Fruit fly (Drosophila melanogaster) whole organism, embryonic: ENCODE results near the gene CG18265.
A peak's percentile ranks its signal among the peaks of the same experiment; 100 is the strongest.

Experiments
- Atf3 ChIP-seq: fragments of 200-800 bp; sonication (Bioruptor generic); optimal IDR thresholded peaks from 3 replicates; lab custom pipeline; 2016; ENCODE audit warnings: missing biosample characterization, missing genetic modification characterization
- BtbVII ChIP-seq: fragments of 200-800 bp; sonication (Bioruptor generic); optimal IDR thresholded peaks from 3 replicates; lab custom pipeline; 2017; ENCODE audit warnings: missing biosample characterization, mild to moderate bottlenecking, missing genetic modification characterization
- CG10267 ChIP-seq: fragments of 200-800 bp; sonication (Bioruptor generic); optimal IDR thresholded peaks from 2 replicates; lab custom pipeline; 2018; ENCODE audit warnings: missing biosample characterization, mild to moderate bottlenecking, missing genetic modification characterization, moderate library complexity
- CG11093 ChIP-seq: fragments of 200-800 bp; sonication (Bioruptor generic); IDR thresholded peaks from 3 replicates; pipeline ENCODE4 v1.3.6; 2022; ENCODE audit warnings: missing biosample characterization, missing genetic modification characterization
- CG11560 ChIP-seq: fragments of 200-800 bp; sonication (Bioruptor generic); IDR thresholded peaks from 3 replicates; pipeline ENCODE4 v1.3.6; 2022; ENCODE audit warnings: missing biosample characterization, missing genetic modification characterization
- CG12071 ChIP-seq: fragments of 200-800 bp; sonication (Bioruptor generic); optimal IDR thresholded peaks from 3 replicates; lab custom pipeline; 2018; ENCODE audit warnings: missing biosample characterization, mild to moderate bottlenecking, missing genetic modification characterization
- CG13123 ChIP-seq: fragments of 200-800 bp; sonication (Bioruptor generic); optimal IDR thresholded peaks from 2 replicates; lab custom pipeline; 2016; ENCODE audit warnings: missing biosample characterization, missing genetic modification characterization
- CG14667 ChIP-seq: fragments of 200-800 bp; sonication (Bioruptor generic); IDR thresholded peaks from 2 replicates; pipeline ENCODE4 v1.3.6; 2022; ENCODE audit warnings: missing biosample characterization, missing genetic modification characterization
- CG15011 ChIP-seq: fragments of 200-800 bp; sonication (Bioruptor generic); optimal IDR thresholded peaks from 3 replicates; lab custom pipeline; 2018; ENCODE audit warnings: missing biosample characterization, mild to moderate bottlenecking, missing genetic modification characterization
- CG15696 ChIP-seq: fragments of 200-800 bp; sonication (Bioruptor generic); optimal IDR thresholded peaks from 2 replicates; lab custom pipeline; 2019; ENCODE audit warnings: missing biosample characterization, mild to moderate bottlenecking, missing genetic modification characterization, moderate library complexity
- CG1647 ChIP-seq: fragments of 200-800 bp; sonication (Bioruptor generic); optimal IDR thresholded peaks from 3 replicates; lab custom pipeline; 2016; ENCODE audit warnings: missing biosample characterization, missing genetic modification characterization
- CG17802 ChIP-seq: fragments of 200-800 bp; sonication (Bioruptor generic); optimal IDR thresholded peaks from 2 replicates; lab custom pipeline; 2018; ENCODE audit warnings: missing biosample characterization, mild to moderate bottlenecking, missing genetic modification characterization, moderate library complexity
- CG17912 ChIP-seq: fragments of 200-800 bp; sonication (Bioruptor generic); optimal IDR thresholded peaks from 2 replicates; lab custom pipeline; 2018; ENCODE audit warnings: missing biosample characterization, mild to moderate bottlenecking, missing genetic modification characterization
- CG1792 ChIP-seq: fragments of 200-800 bp; sonication (Bioruptor generic); optimal IDR thresholded peaks from 2 replicates; lab custom pipeline; 2016; ENCODE audit warnings: missing biosample characterization, missing genetic modification characterization
- CG2889 ChIP-seq: fragments of 200-800 bp; sonication (Bioruptor generic); IDR thresholded peaks from 3 replicates; pipeline ENCODE4 v1.3.6; 2022; ENCODE audit warnings: missing biosample characterization, missing genetic modification characterization
- CG4617 ChIP-seq: fragments of 200-800 bp; sonication (Bioruptor generic); optimal IDR thresholded peaks from 3 replicates; lab custom pipeline; 2016; ENCODE audit warnings: missing biosample characterization, missing genetic modification characterization, borderline replicate concordance
- CG4707 ChIP-seq: fragments of 200-800 bp; sonication (Bioruptor generic); optimal IDR thresholded peaks from 2 replicates; lab custom pipeline; 2018; ENCODE audit warnings: missing biosample characterization, mild to moderate bottlenecking, missing genetic modification characterization, moderate library complexity
- CG9437 ChIP-seq: fragments of 200-800 bp; sonication (Bioruptor generic); optimal IDR thresholded peaks from 2 replicates; lab custom pipeline; 2018; ENCODE audit warnings: missing biosample characterization, mild to moderate bottlenecking, missing genetic modification characterization
- Deaf1 ChIP-seq: fragments of 200-800 bp; optimal IDR thresholded peaks from 3 replicates; lab custom pipeline; 2019; ENCODE audit warnings: missing biosample characterization, mild to moderate bottlenecking, missing genetic modification characterization, moderate library complexity
- Dll ChIP-seq: fragments of 200-800 bp; sonication (Bioruptor generic); IDR thresholded peaks from 4 replicates; pipeline ENCODE4 v1.3.6; 2022; ENCODE audit warnings: missing biosample characterization, missing genetic modification characterization; ENCODE audit not compliant: partially characterized antibody
- Doc2 ChIP-seq: fragments of 200-800 bp; sonication (Bioruptor generic); IDR thresholded peaks from 2 replicates; pipeline ENCODE4 v1.3.6; 2022; ENCODE audit warnings: missing biosample characterization, missing genetic modification characterization
- Drgx ChIP-seq: fragments of 200-800 bp; sonication (Bioruptor generic); IDR thresholded peaks from 2 replicates; pipeline ENCODE4 v1.3.6; 2022; ENCODE audit warnings: missing biosample characterization, missing genetic modification characterization
- ERR ChIP-seq: fragments of 200-800 bp; sonication (Bioruptor generic); optimal IDR thresholded peaks from 2 replicates; lab custom pipeline; 2016; ENCODE audit warnings: missing biosample characterization, missing genetic modification characterization
- HHEX ChIP-seq: fragments of 200-800 bp; sonication (Bioruptor generic); optimal IDR thresholded peaks from 3 replicates; lab custom pipeline; 2017; ENCODE audit warnings: missing biosample characterization, mild to moderate bottlenecking, missing genetic modification characterization, missing genetic modification reagents
- Nf-YB ChIP-seq: fragments of 200-800 bp; sonication (Bioruptor generic); optimal IDR thresholded peaks from 3 replicates; lab custom pipeline; 2019; ENCODE audit warnings: missing biosample characterization, mild to moderate bottlenecking, missing genetic modification characterization, moderate library complexity
- NfI ChIP-seq: fragments of 200-800 bp; sonication (Bioruptor generic); optimal IDR thresholded peaks from 3 replicates; lab custom pipeline; 2018; ENCODE audit warnings: missing biosample characterization, mild to moderate bottlenecking, missing genetic modification characterization, moderate library complexity
- Scr ChIP-seq: fragments of 200-800 bp; sonication (Bioruptor generic); IDR thresholded peaks from 2 replicates; pipeline ENCODE4 v1.3.6; 2022; ENCODE audit warnings: missing biosample characterization, missing genetic modification characterization; ENCODE audit not compliant: partially characterized antibody
- Side ChIP-seq: fragments of 200-800 bp; sonication (Bioruptor generic); optimal IDR thresholded peaks from 2 replicates; lab custom pipeline; 2016; ENCODE audit warnings: missing biosample characterization, missing genetic modification characterization
- Sin3A ChIP-seq: fragments of >200 bp; optimal IDR thresholded peaks from 2 replicates; lab custom pipeline; 2018
- Xrp1 ChIP-seq: fragments of 200-800 bp; sonication (Bioruptor generic); IDR thresholded peaks from 2 replicates; pipeline ENCODE4 v1.3.6; 2022; ENCODE audit warnings: missing biosample characterization, missing genetic modification characterization
- ase ChIP-seq: fragments of 200-800 bp; sonication (Bioruptor generic); IDR thresholded peaks from 3 replicates; pipeline ENCODE4 v1.3.6; 2022; ENCODE audit warnings: missing biosample characterization, missing genetic modification characterization
- chif ChIP-seq, 2 experiments: fragments of 200-800 bp; sonication (Bioruptor generic); optimal IDR thresholded peaks; 3 replicates each; lab custom pipeline; 2016; ENCODE audit warnings: missing biosample characterization in 2 of 2, missing genetic modification characterization in 2 of 2
- crc ChIP-seq: fragments of 200-800 bp; sonication (Bioruptor generic); optimal IDR thresholded peaks from 2 replicates; lab custom pipeline; 2016; ENCODE audit warnings: missing biosample characterization, missing genetic modification characterization
- da ChIP-seq: fragments of 200-800 bp; sonication (Bioruptor generic); optimal IDR thresholded peaks from 2 replicates; lab custom pipeline; 2016; ENCODE audit warnings: missing biosample characterization, missing genetic modification characterization
- dati ChIP-seq: fragments of 200-800 bp; sonication (Bioruptor generic); IDR thresholded peaks from 2 replicates; pipeline ENCODE4 v1.3.6; 2022; ENCODE audit warnings: missing biosample characterization, missing genetic modification characterization
- emc ChIP-seq: fragments of 200-800 bp; sonication (Bioruptor generic); optimal IDR thresholded peaks from 2 replicates; lab custom pipeline; 2016; ENCODE audit warnings: missing biosample characterization, missing genetic modification characterization
- fd96Cb ChIP-seq: fragments of 200-800 bp; sonication (Bioruptor generic); optimal IDR thresholded peaks from 2 replicates; lab custom pipeline; 2018; ENCODE audit warnings: missing biosample characterization, mild to moderate bottlenecking, missing genetic modification characterization, moderate library complexity
- h ChIP-seq: fragments of >200 bp; optimal IDR thresholded peaks from 2 replicates; lab custom pipeline; 2017
- jigr1 ChIP-seq: fragments of 200-800 bp; sonication (Bioruptor generic); IDR thresholded peaks from 3 replicates; pipeline ENCODE4 v1.3.6; 2022; ENCODE audit warnings: missing biosample characterization, missing genetic modification characterization
- jing ChIP-seq: fragments of 200-800 bp; sonication (Bioruptor generic); optimal IDR thresholded peaks from 2 replicates; lab custom pipeline; 2018; ENCODE audit warnings: missing biosample characterization, mild to moderate bottlenecking, missing genetic modification characterization
- nmo ChIP-seq: fragments of 200-800 bp; sonication (Bioruptor generic); optimal IDR thresholded peaks from 2 replicates; lab custom pipeline; 2018; ENCODE audit warnings: missing biosample characterization, mild to moderate bottlenecking, missing genetic modification characterization, moderate library complexity
- otp ChIP-seq: fragments of 200-800 bp; sonication (Bioruptor generic); IDR thresholded peaks from 3 replicates; pipeline ENCODE4, ENCODE4 v1.3.6; 2022; ENCODE audit warnings: missing biosample characterization, missing genetic modification characterization
- p53 ChIP-seq: fragments of 200-800 bp; sonication (Bioruptor generic); optimal IDR thresholded peaks from 2 replicates; lab custom pipeline; 2016; ENCODE audit warnings: missing biosample characterization, missing genetic modification characterization
- peb ChIP-seq: fragments of 200-800 bp; sonication (Bioruptor generic); IDR thresholded peaks from 2 replicates; pipeline ENCODE4 v1.3.6; 2022; ENCODE audit warnings: missing biosample characterization, missing genetic modification characterization
- pros ChIP-seq: fragments of 200-800 bp; sonication (Bioruptor generic); optimal IDR thresholded peaks from 3 replicates; lab custom pipeline; 2019; ENCODE audit warnings: missing biosample characterization, mild to moderate bottlenecking, missing genetic modification characterization, moderate library complexity
- sd ChIP-seq: fragments of 200-800 bp; sonication (Bioruptor generic); optimal IDR thresholded peaks from 3 replicates; lab custom pipeline; 2018; ENCODE audit warnings: missing biosample characterization, mild to moderate bottlenecking, missing genetic modification characterization, moderate library complexity
- sima ChIP-seq: fragments of 200-800 bp; sonication (Bioruptor generic); optimal IDR thresholded peaks from 2 replicates; lab custom pipeline; 2016; ENCODE audit warnings: missing biosample characterization, missing genetic modification characterization
- tio ChIP-seq: fragments of 200-800 bp; sonication (Bioruptor generic); optimal IDR thresholded peaks from 2 replicates; lab custom pipeline; 2017; ENCODE audit warnings: missing biosample characterization, missing genetic modification characterization, inconsistent platforms
- trh ChIP-seq: fragments of 200-800 bp; sonication (Bioruptor generic); optimal IDR thresholded peaks from 2 replicates; lab custom pipeline; 2016; ENCODE audit warnings: missing biosample characterization, missing genetic modification characterization
- wor ChIP-seq: fragments of 200-800 bp; sonication (Bioruptor generic); IDR thresholded peaks from 2 replicates; pipeline ENCODE4 v1.3.6; 2022; ENCODE audit warnings: missing biosample characterization, missing genetic modification characterization
- zf30C ChIP-seq: fragments of 200-800 bp; sonication (Bioruptor generic); optimal IDR thresholded peaks from 3 replicates; lab custom pipeline; 2018; ENCODE audit warnings: missing biosample characterization, mild to moderate bottlenecking, missing genetic modification characterization

Gene CG18265

DNA sequence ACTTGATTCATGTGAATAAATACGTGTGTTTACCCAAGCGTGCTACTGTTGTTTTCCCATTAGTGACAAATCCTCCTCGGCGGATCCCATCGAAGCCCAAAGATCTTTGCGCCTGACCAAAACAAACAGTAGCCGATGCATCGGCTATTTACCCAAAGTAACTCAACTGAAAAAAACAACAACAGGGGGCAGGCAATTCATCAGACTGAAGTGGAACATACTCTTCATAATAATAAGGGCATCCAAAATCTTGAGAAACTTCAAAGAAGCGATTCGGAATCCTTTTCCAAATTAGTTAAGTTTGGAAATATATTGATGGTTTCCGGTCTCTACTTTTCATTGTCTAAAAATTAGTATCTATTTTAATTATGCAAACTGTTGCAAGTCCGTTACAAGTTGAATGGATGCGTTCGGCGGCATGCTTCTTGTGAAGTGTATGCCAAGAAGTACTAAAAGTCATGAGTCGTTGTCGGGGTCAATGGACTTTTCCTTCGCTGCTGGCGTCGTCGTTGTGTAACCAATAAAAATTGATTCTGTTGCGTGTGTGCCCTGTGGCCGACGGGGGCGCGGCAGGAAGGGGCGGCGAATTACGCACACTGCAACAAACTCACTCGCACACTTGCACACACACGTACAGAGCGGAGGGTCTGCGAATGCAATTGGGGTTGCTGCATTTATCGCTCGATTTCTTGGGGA, 56.2 kb downstream of the CG18265 start (continued):
- TF ChIP-seq emc (GFP tag; lab: Kevin White, UChicago) (no peak), Side (GFP tag; lab: Kevin White, UChicago) (peak; percentile 13), CG17802 (tag; lab: Kevin White, UChicago) (no peak), chif (GFP tag; optimal IDR thresholded peaks at IDR 0.05; lab: Kevin White, UChicago) (peak; percentile 0 to 36), CG11093 (GFP tag; lab: Robert Waterston, UW) (0 out of 3 replicates have a peak, but pooled peaks have one; percentile 31), jing (no peak), Dll (no peak), CG14667 (GFP tag; lab: Robert Waterston, UW) (no peak), Atf3 (GFP tag; lab: Kevin White, UChicago) (no peak), BtbVII (GFP tag; lab: Kevin White, UChicago) (no peak), CG4707 (GFP tag; lab: Kevin White, UChicago) (no peak), CG17912 (GFP tag; lab: Kevin White, UChicago) (no peak), CG9437 (GFP tag; lab: Kevin White, UChicago) (no peak), tio (GFP tag; lab: Kevin White, UChicago) (no peak), crc (GFP tag; lab: Kevin White, UChicago) (no peak), CG4617 (no peak), ERR (GFP tag; lab: Kevin White, UChicago) (no peak), CG11560 (tag; lab: Robert Waterston, UW) (no peak), NfI (GFP tag; lab: Kevin White, UChicago) (no peak), CG10267 (tag; lab: Kevin White, UChicago) (peak; percentile 35), Nf-YB (GFP tag; lab: Kevin White, UChicago) (peak; percentile 40), Sin3A (no peak), Xrp1 (GFP tag; lab: Robert Waterston, UW) (peak; percentile 59; the same call in 1 of the 2 replicates), CG12071 (GFP tag; lab: Kevin White, UChicago) (no peak), da (GFP tag; lab: Kevin White, UChicago) (no peak), nmo (GFP tag; lab: Kevin White, UChicago) (peak; percentile 44), CG15011 (GFP tag; lab: Kevin White, UChicago) (no peak), zf30C (GFP tag; lab: Kevin White, UChicago) (no peak), jigr1 (GFP tag; lab: Robert Waterston, UW) (no peak), fd96Cb (tag; lab: Kevin White, UChicago) (peak; percentile 53), CG2889 (GFP tag; lab: Robert Waterston, UW) (no peak), peb (GFP tag; lab: Robert Waterston, UW) (0 out of 2 replicates have a peak, but pooled peaks have one; percentile 20), pros (peak; percentile 77), Doc2 (GFP tag; lab: Robert Waterston, UW) (no peak), sima (GFP tag; lab: Kevin White, UChicago) (no peak), HHEX (GFP tag; lab: Kevin White, UChicago) (no peak), wor (no peak), CG13123 (GFP tag; lab: Kevin White, UChicago) (no peak), otp (GFP tag; lab: Robert Waterston, UW) (no peak), Scr (no peak), ase (no peak), trh (GFP tag; lab: Kevin White, UChicago) (no peak), CG1792 (no peak), p53 (no peak), CG15696 (tag; lab: Kevin White, UChicago) (peak; percentile 24), h (lab: Kevin White, UChicago) (no peak), Deaf1 (tag; lab: Kevin White, UChicago) (no peak), CG1647 (GFP tag; lab: Kevin White, UChicago) (no peak), sd (no peak), Drgx (GFP tag; lab: Robert Waterston, UW) (no peak), dati (GFP tag; lab: Robert Waterston, UW) (no peak)
